Fruit fly (Drosophila melanogaster): ENCODE measurements around the gene klg.

dm6 chr3R:22965220-22965619 is 66.1 kb downstream of the klg start:
- TF ChIP-seq kay (GFP tag; ENCODE audit: borderline replicate concordance) (no peak), Mnt (GFP tag; optimal IDR thresholded peaks at IDR 0.05) (no peak), CG5204 (GFP tag; optimal IDR thresholded peaks at IDR 0.05) (no peak)
